Worm (Caenorhabditis elegans) whole organism, L4/young adult: ENCODE measurements around the gene pqn-54.

Source experiments
- dao-5 ChIP-seq: sonication (generic microtip); optimal IDR thresholded peaks from 2 replicates; lab custom pipeline; 2016; ENCODE audit warnings: missing genotype, missing genetic modification characterization, moderate library complexity, missing compliant biosample characterization
- him-1 ChIP-seq: sonication (generic microtip); optimal IDR thresholded peaks from 2 replicates; lab custom pipeline; 2016; ENCODE audit warnings: missing genotype, missing genetic modification reagents, missing genetic modification characterization, missing compliant biosample characterization

- no peak for TF ChIP-seq dao-5
- no peak for TF ChIP-seq him-1 (tag; lab: Kevin White, UChicago)
These were observed at the start of gene pqn-54, which contains the start of gene fpn-1.2 for ce11 chrV:1464543-1465040.
